Worm (Caenorhabditis elegans) whole organism, dauer: ENCODE data around the gene F59C12.3.

Experiments used
- unc-62 ChIP-seq: sonication (generic microtip); optimal IDR thresholded peaks from 2 replicates; lab custom pipeline; 2017; ENCODE audit warnings: missing biosample characterization, missing genetic modification reagents, missing genetic modification characterization

The F59C12.3 gene

DNA sequence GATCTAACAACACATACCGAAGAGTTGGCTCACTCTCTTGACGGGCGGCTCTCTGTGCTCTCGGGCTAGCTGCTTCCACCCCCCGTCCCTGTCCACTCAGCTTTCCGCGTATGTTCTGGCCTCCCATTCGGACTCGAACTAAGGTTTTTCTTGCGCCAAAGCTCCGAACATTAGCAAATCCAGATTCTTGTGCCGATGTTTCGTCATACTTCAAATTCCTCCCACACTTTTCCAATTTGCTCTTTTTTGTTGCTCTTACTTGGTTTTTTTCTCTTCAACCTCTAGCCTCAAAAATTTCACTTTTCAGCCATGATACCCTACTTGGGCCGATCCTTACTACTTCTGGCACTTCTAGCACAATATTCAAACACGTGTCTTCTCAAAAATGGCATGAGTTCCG, 14.4 kb downstream of the F59C12.3 start, which contains the start of gene cdh-9:
TSS of gene cdh-9 (plus strand) at position 301 of the 400 bp plus-strand sequence.
- TF ChIP-seq unc-62 (GFP tag; lab: Kevin White, UChicago), result no peak

DNA sequence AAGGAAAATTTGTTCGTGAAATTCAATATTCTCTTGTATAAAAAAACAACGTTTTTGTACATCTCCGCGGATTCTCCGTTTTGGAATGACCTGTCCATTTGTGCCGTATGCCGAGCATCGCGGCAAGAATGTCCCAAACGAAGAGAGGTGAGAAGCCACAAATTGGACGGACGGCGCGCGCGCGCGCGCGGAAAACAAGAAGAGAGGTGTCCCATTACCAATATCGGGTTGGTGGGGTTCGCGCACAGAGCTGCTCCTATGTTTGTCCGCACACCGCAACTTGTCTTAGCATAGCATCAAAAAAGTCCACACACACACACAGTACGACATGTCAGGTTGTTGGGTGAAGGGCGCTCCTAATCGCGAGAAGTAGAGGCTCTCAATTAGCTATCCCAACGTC, 17.8 kb downstream of the F59C12.3 start:
- no peak for TF ChIP-seq unc-62 (GFP tag; lab: Kevin White, UChicago)

DNA sequence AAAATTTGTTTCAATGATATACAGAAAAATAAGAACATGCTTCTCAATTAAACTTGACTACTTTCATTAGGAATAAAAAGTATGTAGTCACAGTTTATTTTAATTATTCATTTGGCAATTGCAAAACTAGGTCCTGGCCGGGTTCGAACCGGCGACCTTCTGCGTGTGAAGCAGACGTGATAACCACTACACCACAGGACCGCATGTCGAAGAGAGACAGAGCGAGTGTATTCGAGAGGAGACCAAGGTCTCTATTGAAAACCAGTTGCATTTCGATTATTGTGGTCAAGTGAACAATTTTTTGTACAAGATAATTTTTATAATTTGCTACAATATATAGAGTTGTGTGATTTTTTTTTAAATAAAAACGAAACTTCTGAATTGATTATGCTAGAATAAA, 18.5 kb downstream of the F59C12.3 start:
- TF ChIP-seq unc-62 (GFP tag; lab: Kevin White, UChicago), result no peak

DNA sequence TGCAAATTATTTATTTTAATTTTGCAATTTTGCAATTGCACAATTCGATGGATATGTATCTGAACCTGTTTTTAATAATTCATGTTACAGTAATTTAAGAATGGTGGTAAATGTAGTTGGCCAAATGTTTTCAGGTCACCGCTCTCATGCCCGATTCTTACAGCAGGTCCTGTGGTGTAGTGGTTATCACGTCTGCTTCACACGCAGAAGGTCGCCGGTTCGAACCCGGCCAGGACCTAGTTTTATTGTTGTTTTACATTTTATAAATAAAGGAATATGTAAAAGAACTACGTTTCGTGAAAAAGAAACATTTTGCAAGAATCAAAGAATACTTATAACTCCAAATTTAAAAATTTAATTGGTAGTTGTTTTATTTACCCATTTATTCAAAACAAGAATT, 19.1 kb downstream of the F59C12.3 start:
- no peak for TF ChIP-seq unc-62 (GFP tag; lab: Kevin White, UChicago)

DNA sequence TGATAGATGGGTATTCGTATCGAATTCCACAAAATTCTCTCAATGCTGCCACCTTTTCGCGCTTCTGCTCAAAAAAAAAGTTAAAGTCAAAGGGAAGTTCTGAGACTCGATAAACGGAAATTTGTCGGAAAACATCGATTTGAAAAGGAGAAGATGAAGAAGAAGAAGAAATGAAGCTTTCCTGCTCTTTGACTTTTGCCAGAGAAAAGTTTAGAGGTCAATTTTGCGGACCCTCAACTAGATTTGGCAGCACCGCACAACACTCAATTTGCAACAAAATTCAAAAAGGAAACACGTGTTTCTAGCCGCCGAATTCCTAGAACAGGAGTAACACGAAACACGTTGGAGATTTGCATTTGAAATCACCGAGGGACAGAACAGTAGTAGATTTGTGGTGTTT, 21.2 kb downstream of the F59C12.3 start:
- TF ChIP-seq unc-62 (GFP tag; lab: Kevin White, UChicago), result no peak

DNA sequence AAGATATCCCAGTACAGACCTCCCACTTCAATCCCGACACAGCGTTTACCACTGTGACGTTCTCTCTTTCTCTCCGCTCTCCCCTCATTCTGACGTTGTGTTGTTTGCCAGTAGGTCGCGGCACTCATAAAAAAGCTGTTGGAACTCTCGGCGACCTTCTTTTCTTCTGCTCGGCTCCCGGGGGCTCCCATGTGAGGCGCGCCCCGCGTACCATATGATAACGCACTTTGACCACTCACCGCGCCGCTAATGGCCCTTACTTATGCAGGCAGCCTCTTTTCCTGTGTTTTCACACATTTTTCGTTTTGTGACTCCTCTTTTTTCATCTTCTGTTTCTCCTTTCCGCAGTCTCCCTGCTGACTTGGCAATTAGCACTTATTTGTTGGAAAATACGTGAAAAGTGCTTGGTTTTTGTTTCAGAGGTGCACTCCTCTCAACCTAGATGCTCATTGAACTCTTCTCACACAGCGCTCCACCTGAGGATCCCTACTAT, 30.0 kb downstream of the F59C12.3 start, which contains the start of gene ser-1:
TSS of gene ser-1 (plus strand) at position 443 of the 493 bp plus-strand sequence.
- no peak for TF ChIP-seq unc-62 (GFP tag; lab: Kevin White, UChicago)

DNA sequence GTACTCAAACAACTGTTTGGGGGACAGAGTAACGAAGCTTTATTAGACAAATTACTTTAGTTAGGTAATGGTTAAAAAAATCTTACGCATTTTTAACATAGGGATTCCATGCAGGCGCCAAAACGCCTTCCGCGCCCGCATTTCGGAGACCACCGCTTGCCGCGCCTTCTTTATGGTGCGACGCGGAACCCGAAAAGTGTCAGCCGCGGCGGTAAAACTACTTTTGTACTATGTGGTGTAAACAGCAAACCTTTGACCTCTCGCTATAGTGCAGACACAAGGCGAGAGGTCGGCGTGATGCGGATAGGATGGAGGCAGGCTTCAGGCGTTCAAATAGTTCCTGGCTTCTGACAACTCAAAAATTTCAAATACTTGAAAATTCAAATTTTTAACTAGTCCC, 34.1 kb downstream of the F59C12.3 start:
- no peak for TF ChIP-seq unc-62 (GFP tag; lab: Kevin White, UChicago)

DNA sequence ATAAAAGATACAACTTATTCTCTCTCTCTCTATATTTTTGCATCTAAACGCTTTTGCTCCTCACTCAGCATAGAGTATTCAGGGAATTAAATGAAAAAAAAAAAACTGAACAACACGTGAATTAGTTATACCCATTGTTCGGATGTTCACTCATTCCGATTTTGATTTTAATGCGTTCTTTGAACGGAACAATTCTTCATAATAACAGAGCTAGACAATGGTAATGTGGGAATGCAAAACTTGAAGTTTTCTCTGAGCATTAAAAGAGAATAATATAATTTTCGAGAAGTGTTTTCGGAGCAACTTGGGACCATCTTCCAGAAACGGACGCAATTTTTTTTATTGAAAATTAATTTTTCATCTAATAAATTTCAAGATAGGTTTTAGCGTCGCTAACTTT, 35.0 kb downstream of the F59C12.3 start:
- no peak for TF ChIP-seq unc-62 (GFP tag; lab: Kevin White, UChicago)

DNA sequence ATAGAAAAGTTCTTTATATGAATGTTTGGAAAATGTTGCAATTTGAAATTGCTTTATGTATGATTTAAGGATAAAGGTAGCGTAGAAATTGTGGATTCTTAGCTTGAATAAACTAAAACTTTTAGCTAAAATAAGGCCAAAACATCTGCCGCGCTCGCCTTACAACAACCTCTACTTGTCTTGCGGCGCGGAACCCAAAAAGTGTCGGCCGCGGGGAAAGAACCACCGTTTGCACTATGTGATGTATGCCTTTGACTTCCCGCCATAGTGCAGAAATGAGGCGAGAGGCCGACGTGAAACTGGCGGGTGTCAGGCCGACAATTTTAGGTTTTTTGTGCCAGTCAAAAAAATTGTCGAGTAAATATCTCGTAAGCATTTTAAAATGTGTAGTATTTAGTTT, 37.4 kb downstream of the F59C12.3 start:
- no peak for TF ChIP-seq unc-62 (GFP tag; lab: Kevin White, UChicago)

DNA sequence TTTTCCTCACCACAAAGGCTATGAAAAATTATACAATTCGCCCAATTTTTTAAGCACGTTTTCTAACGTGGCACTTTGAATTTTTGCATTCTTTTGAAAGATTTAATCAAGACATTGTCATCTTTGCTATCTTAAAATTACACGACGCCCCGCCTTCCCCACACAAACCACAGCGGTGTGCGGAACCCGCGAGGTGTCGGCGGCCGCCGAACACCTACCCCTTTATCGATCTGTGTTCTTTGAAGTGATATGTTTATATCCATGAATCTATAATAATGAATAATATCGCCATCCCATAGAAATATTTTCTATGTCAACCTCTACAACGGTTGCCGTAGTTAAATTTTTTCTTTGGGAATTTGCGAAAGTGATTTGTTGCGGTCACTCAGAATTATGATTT, 43.0 kb downstream of the F59C12.3 start:
- TF ChIP-seq unc-62 (GFP tag; lab: Kevin White, UChicago), result no peak

DNA sequence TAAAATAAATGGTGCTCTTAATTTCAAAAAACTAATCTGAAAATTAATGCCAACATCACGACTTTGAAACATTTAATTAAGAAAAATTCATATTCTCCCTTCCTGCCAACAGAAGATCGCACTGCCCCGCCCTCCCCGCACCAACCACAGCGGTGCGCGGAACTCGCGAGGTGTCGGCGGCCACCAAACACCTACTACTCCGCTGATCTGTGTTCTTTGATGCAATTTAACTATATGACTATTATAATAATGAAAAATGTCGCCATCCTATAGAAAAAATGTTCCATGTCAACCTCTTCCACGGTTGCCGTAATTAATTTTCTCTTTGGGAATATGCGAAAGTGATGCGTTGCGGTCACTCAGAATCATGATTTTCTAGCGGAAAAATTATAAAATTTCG, 43.5 kb downstream of the F59C12.3 start:
- no peak for TF ChIP-seq unc-62 (GFP tag; lab: Kevin White, UChicago)

DNA sequence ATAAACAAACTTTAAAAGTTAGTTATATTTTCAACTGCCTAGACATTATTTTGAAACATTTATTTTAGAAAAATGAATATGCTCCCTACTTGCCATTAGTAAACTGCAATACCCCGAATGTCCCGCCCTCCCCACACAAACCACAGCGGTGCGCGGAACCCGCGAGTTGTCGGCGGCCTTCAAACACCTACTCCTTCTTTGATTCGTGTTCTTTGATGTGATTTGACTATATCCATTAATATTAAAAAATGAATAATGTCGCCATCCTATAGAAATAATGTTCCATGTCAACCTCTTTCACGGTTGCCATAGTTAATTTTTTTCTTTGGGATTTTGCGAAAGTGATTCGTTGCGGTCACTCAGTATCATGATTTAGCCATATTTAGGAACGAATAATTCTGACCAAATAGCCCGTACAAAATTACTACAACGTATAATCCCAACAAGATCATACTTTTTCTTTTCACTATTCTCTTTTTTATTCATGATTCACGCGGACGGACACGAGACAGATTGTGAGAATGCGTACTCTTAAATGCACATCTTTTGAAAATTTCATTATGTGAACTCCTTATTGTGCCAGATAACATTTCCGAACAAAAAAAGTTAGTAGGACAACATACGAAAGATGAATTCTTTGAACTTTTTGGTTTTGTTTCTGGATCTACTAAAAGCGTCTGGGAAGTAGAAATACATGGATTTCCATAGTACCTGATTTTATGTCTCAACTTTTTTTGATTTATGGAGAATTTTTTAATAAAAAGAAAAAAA, 44.6 kb downstream of the F59C12.3 start:
- TF ChIP-seq unc-62 (GFP tag; lab: Kevin White, UChicago), result no peak

DNA sequence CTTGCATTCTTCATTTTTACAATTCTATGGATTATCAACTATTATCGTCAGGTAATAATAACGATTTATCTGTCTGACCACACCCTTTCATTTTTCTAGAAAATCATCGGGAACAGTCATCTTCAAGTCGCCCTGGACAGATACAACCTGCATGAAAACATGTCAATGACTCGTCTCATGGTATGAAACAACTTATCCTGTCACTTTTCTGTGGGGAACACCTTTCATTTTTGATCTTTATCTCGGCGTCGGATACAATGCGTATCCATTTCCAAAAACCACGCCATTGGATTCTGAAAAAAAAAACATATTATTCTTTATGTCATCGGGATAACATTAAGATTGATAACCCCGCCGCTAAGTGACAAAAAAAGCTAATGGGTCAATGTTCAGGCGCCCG, 48.4 kb downstream of the F59C12.3 start:
- TF ChIP-seq unc-62 (GFP tag; lab: Kevin White, UChicago), result no peak

DNA sequence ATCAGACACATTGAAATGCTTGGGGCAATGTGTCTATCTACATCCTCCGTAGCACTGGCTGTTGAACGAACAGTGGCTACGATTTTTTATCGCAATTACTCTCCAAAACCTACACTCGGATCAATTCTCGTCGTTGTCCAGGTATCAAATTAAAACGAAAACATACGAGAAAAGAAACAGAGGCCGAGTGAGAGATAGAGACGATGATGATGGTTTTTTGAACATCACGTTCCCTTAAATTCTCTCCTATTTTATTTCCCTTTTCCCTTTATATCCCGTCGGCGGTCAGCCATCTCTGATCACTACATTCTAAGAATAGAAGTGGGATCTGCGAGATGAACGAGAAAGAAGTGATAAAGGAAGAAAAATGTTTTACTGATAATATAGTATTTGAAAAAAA, 49.9 kb downstream of the F59C12.3 start:
- no peak for TF ChIP-seq unc-62 (GFP tag; lab: Kevin White, UChicago)

DNA sequence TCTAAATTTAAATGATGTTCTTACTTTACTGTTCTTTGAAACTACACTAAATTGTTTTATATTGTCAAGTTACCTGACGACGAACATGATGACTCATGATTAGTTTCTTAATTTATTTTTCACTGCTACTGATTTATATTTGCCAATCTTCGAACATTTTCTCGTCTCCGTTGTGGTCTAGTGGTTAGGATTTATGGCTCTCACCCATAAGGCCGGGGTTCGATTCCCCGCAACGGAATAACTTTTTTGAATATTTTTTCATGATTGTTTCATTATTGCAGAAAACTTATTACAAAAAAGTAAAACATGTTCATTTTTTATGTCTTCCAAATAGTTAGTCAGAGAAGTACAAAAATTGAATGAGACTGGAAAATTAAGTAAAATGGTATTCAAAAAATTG, 50.5 kb downstream of the F59C12.3 start:
- TF ChIP-seq unc-62 (GFP tag; lab: Kevin White, UChicago), result no peak

DNA sequence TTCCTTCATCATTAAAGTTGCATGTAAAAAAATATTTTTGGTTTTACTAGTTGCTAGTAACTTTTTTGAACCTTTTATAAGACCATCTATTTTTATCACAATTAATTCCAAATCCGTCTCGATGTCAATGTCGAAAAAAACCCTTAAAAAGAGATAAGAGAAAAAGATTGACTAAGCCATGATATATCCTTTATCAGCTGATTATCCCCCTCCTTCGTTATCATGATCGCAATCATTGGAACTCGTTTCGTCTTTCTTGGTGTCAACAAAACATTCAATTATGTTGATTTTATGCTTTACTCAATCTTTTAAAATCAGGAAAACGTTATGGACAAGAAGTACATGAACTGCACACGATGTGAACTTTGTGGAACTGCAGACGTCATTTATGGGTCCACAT, 51.2 kb downstream of the F59C12.3 start, which contains the start of gene K08B5.1:
TSS of gene K08B5.1 (plus strand) at position 318 of the 400 bp plus-strand sequence.
- TF ChIP-seq unc-62 (GFP tag; lab: Kevin White, UChicago), result no peak

DNA sequence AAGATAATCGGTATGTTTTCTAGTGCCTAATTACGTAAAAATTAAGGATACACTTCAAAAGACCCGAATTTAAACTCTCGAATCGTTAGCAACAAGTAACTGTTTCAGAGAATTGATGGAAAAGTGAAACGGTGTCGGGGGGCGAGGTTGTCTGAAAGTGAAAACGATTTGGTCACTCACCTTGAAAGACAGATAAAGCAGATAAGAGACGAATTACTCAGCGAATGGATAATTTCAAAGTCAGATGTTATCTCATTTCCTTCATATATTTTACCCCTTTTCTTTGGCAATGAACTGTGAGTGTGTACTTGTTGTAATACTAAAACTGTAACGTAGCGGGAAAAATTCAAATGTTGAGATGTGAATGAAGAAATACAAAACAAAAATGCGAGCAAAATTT, 53.6 kb downstream of the F59C12.3 start:
- TF ChIP-seq unc-62 (GFP tag; lab: Kevin White, UChicago), result no peak
